Fruit fly (Drosophila melanogaster) whole organism, embryonic: ENCODE results near the gene Strip.

ENCODE experiments used
- CG13624 ChIP-seq: fragments of 200-800 bp; sonication (Bioruptor generic); optimal IDR thresholded peaks from 2 replicates; lab custom pipeline; 2016; ENCODE audit warnings: missing biosample characterization, missing genetic modification characterization
- CG4707 ChIP-seq: fragments of 200-800 bp; sonication (Bioruptor generic); optimal IDR thresholded peaks from 2 replicates; lab custom pipeline; 2018; ENCODE audit warnings: missing biosample characterization, mild to moderate bottlenecking, missing genetic modification characterization, moderate library complexity
- Nf-YC ChIP-seq: fragments of 200-800 bp; optimal IDR thresholded peaks from 3 replicates; lab custom pipeline; 2019; ENCODE audit warnings: missing biosample characterization, mild to moderate bottlenecking, missing genetic modification characterization, moderate library complexity
- Ptx1 ChIP-seq: fragments of 200-800 bp; sonication (Bioruptor generic); IDR thresholded peaks from 2 replicates; pipeline ENCODE4 v1.3.6; 2022; ENCODE audit warnings: missing biosample characterization, missing genetic modification characterization
- Stat92E ChIP-seq, 3 experiments: fragments of >200 bp in 2 of 3; fragments of 200-800 bp in 1 of 3; sonication (Bioruptor generic) in 1 of 3; optimal IDR thresholded peaks; 2 replicates each; lab custom pipeline; 2017 to 2019; ENCODE audit warnings: missing biosample characterization in 3 of 3, missing genetic modification characterization in 3 of 3, mild to moderate bottlenecking in 1 of 3, moderate library complexity in 1 of 3
- gsb ChIP-seq: fragments of 200-800 bp; sonication (Bioruptor generic); IDR thresholded peaks from 2 replicates; pipeline ENCODE4 v1.3.6; 2022; ENCODE audit warnings: missing biosample characterization, missing genetic modification characterization
- nerfin-2 ChIP-seq: fragments of 200-800 bp; sonication (Bioruptor generic); IDR thresholded peaks from 2 replicates; pipeline ENCODE4 v1.3.6; 2022; ENCODE audit warnings: missing biosample characterization, missing genetic modification characterization; ENCODE audit not compliant: partially characterized antibody
- pb ChIP-seq: fragments of 200-800 bp; sonication (Bioruptor generic); optimal IDR thresholded peaks from 3 replicates; lab custom pipeline; 2016; ENCODE audit warnings: missing biosample characterization, missing genetic modification characterization
- repo ChIP-seq: fragments of 200-800 bp; sonication (Bioruptor generic); optimal IDR thresholded peaks from 2 replicates; lab custom pipeline; 2016; ENCODE audit warnings: missing biosample characterization, missing genetic modification characterization
- run ChIP-seq: fragments of 200-800 bp; sonication (Bioruptor generic); optimal IDR thresholded peaks from 3 replicates; lab custom pipeline; 2018; ENCODE audit warnings: missing biosample characterization, mild to moderate bottlenecking, missing genetic modification characterization
- unpg ChIP-seq: fragments of 200-800 bp; sonication (Bioruptor generic); optimal IDR thresholded peaks from 3 replicates; lab custom pipeline; 2018; ENCODE audit warnings: missing biosample characterization, mild to moderate bottlenecking, missing genetic modification characterization, moderate library complexity
- yki ChIP-seq: fragments of >200 bp; optimal IDR thresholded peaks from 3 replicates; lab custom pipeline; 2018

DNA sequence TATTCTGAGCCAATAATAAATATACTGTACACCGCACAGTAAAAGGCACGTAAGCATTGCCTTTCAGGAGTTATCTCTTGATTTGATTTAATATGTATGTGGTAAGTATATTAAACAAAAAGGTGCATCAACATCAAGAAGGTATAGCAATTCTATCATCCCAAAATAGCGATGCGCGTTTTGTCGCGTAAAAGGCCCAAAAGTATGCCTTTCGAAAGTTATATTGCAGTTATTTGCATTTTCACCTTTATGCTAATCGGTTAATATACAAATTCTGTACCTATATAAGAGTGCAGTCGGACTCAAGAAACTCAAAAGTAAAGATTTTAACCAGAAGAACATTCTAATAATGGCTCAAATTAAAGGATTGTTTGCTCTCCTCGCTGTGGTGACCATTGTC is 13.4 kb downstream of the Strip start, which contains the start of gene Drsl4:
- no peak for TF ChIP-seq CG13624 (GFP tag; lab: Kevin White, UChicago)
- TF ChIP-seq Stat92E (GFP tag; optimal IDR thresholded peaks at IDR 0.05; lab: Kevin White, UChicago): no peak
- TF ChIP-seq unpg: no peak
- no peak for TF ChIP-seq CG4707
- TF ChIP-seq gsb: no peak
- no peak for TF ChIP-seq Ptx1
- TF ChIP-seq pb (GFP tag; lab: Kevin White, UChicago): no peak
- no peak for TF ChIP-seq repo (GFP tag; lab: Kevin White, UChicago)
- no peak for TF ChIP-seq run (tag; lab: Kevin White, UChicago)
- TF ChIP-seq yki: no peak
- no peak for TF ChIP-seq Nf-YC (tag; lab: Kevin White, UChicago)
- TF ChIP-seq nerfin-2: no peak
